Fruit fly (Drosophila melanogaster): ENCODE measurements around the gene brk.

DNA sequence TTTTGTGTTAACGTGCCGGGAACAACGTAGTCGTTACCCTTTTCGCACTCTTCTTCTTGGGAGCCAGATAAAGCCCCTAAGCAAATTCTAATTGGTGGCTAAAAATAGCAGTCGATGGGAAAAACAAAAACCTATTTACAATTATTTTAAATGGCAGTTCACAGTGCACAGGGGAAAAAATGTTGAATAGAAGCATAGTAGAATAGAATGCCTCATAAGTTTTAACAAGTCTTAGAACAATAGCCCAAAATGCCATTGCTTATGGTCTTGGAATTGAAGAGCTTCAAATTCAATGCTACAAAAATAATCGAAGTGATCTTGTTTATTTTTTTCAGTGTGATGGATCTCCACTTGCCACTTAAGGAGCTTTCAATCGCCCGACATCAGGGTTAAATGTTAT lies 24.8 kb downstream of the brk start:
- TF ChIP-seq Vsx2 (GFP tag; optimal IDR thresholded peaks at IDR 0.05; ENCODE audit: partially characterized antibody) (no peak), CG9705 (GFP tag; optimal IDR thresholded peaks at IDR 0.05) (no peak), HLH106 (tag; optimal IDR thresholded peaks at IDR 0.05) (no peak), Myc (optimal IDR thresholded peaks at IDR 0.05) (no peak), Dif (GFP tag; optimal IDR thresholded peaks at IDR 0.05; ENCODE audit: partially characterized antibody) (no peak), Dfd (GFP tag; optimal IDR thresholded peaks at IDR 0.05) (no peak), sage (GFP tag; optimal IDR thresholded peaks at IDR 0.05) (no peak), dsf (GFP tag; optimal IDR thresholded peaks at IDR 0.05; ENCODE audit: borderline replicate concordance) (no peak), GATAd (GFP tag; optimal IDR thresholded peaks at IDR 0.05) (no peak), br (GFP tag; optimal IDR thresholded peaks at IDR 0.05) (no peak), Abd-B (GFP tag; optimal IDR thresholded peaks at IDR 0.05) (no peak), usp (GFP tag; optimal IDR thresholded peaks at IDR 0.05) (no peak), brk (GFP tag; optimal IDR thresholded peaks at IDR 0.05) (no peak), h (GFP tag; optimal IDR thresholded peaks at IDR 0.05) (no peak)

Data from whole organism, wandering third instar larva.